Fruit fly (Drosophila melanogaster) whole organism, embryonic: ENCODE data around the gene CG10254.

Source experiments
- Adf1 ChIP-seq: fragments of 200-800 bp; sonication (Bioruptor generic); IDR thresholded peaks from 2 replicates; pipeline ENCODE4 v1.3.6; 2022; ENCODE audit warnings: missing biosample characterization, missing genetic modification characterization
- Atf3 ChIP-seq: fragments of 200-800 bp; sonication (Bioruptor generic); optimal IDR thresholded peaks from 3 replicates; lab custom pipeline; 2016; ENCODE audit warnings: missing biosample characterization, missing genetic modification characterization
- BtbVII ChIP-seq: fragments of 200-800 bp; sonication (Bioruptor generic); optimal IDR thresholded peaks from 3 replicates; lab custom pipeline; 2017; ENCODE audit warnings: missing biosample characterization, mild to moderate bottlenecking, missing genetic modification characterization
- CG10654 ChIP-seq: fragments of 200-800 bp; sonication (Bioruptor generic); optimal IDR thresholded peaks from 2 replicates; lab custom pipeline; 2016; ENCODE audit warnings: missing biosample characterization, missing genetic modification characterization
- CG1233 ChIP-seq: fragments of 200-800 bp; sonication (Bioruptor generic); optimal IDR thresholded peaks from 4 replicates; lab custom pipeline; 2018; ENCODE audit warnings: missing biosample characterization, mild to moderate bottlenecking, missing genetic modification characterization
- CG12391 ChIP-seq: fragments of 200-800 bp; sonication (Bioruptor generic); optimal IDR thresholded peaks from 3 replicates; lab custom pipeline; 2018; ENCODE audit warnings: missing biosample characterization, mild to moderate bottlenecking, missing genetic modification characterization, moderate library complexity
- CG15269 ChIP-seq: fragments of 200-800 bp; sonication (Bioruptor generic); optimal IDR thresholded peaks from 2 replicates; lab custom pipeline; 2018; ENCODE audit warnings: missing biosample characterization, mild to moderate bottlenecking, missing genetic modification characterization, moderate library complexity
- CG1603 ChIP-seq: fragments of 200-800 bp; sonication (Bioruptor generic); optimal IDR thresholded peaks from 2 replicates; lab custom pipeline; 2019; ENCODE audit warnings: missing biosample characterization, mild to moderate bottlenecking, missing genetic modification characterization, moderate library complexity
- CG17829 ChIP-seq: fragments of 200-800 bp; optimal IDR thresholded peaks from 2 replicates; lab custom pipeline; 2019; ENCODE audit warnings: missing biosample characterization, mild to moderate bottlenecking, missing genetic modification characterization, moderate library complexity
- CG18599 ChIP-seq: fragments of 200-800 bp; sonication (Bioruptor generic); optimal IDR thresholded peaks from 3 replicates; lab custom pipeline; 2017; ENCODE audit warnings: missing biosample characterization, missing genetic modification characterization, mild to moderate bottlenecking, moderate library complexity, missing genetic modification reagents
- CG18619 ChIP-seq: fragments of 200-800 bp; sonication (Bioruptor generic); optimal IDR thresholded peaks from 3 replicates; lab custom pipeline; 2017; ENCODE audit warnings: missing biosample characterization, mild to moderate bottlenecking, missing genetic modification characterization
- CG2678 ChIP-seq: fragments of 200-800 bp; sonication (Bioruptor generic); optimal IDR thresholded peaks from 3 replicates; lab custom pipeline; 2019; ENCODE audit warnings: missing biosample characterization, mild to moderate bottlenecking, missing genetic modification characterization, moderate library complexity
- CG2889 ChIP-seq: fragments of 200-800 bp; sonication (Bioruptor generic); IDR thresholded peaks from 3 replicates; pipeline ENCODE4 v1.3.6; 2022; ENCODE audit warnings: missing biosample characterization, missing genetic modification characterization
- CG31441 ChIP-seq: fragments of 200-800 bp; sonication (Bioruptor generic); IDR thresholded peaks from 2 replicates; pipeline ENCODE4 v1.3.6; 2022; ENCODE audit warnings: missing biosample characterization, missing genetic modification characterization
- CG32532 ChIP-seq: fragments of 200-800 bp; sonication (Bioruptor generic); IDR thresholded peaks from 2 replicates; pipeline ENCODE4 v1.3.6; 2022; ENCODE audit warnings: missing biosample characterization, missing genetic modification characterization
- CG3407 ChIP-seq: fragments of 200-800 bp; sonication (Bioruptor generic); optimal IDR thresholded peaks from 2 replicates; lab custom pipeline; 2018; ENCODE audit warnings: missing biosample characterization, mild to moderate bottlenecking, missing genetic modification characterization
- CG34224 ChIP-seq: fragments of 200-800 bp; sonication (Bioruptor generic); IDR thresholded peaks from 3 replicates; pipeline ENCODE4 v1.3.6; 2022; ENCODE audit warnings: missing biosample characterization, missing genetic modification characterization; ENCODE audit not compliant: partially characterized antibody
- CG3838 ChIP-seq: fragments of 200-800 bp; sonication (Bioruptor generic); optimal IDR thresholded peaks from 3 replicates; lab custom pipeline; 2016; ENCODE audit warnings: missing biosample characterization, missing genetic modification characterization
- CG4707 ChIP-seq: fragments of 200-800 bp; sonication (Bioruptor generic); optimal IDR thresholded peaks from 2 replicates; lab custom pipeline; 2018; ENCODE audit warnings: missing biosample characterization, mild to moderate bottlenecking, missing genetic modification characterization, moderate library complexity
- CG6175 ChIP-seq: fragments of 200-800 bp; sonication (Bioruptor generic); IDR thresholded peaks from 3 replicates; pipeline ENCODE4 v1.3.6; 2022; ENCODE audit warnings: missing biosample characterization, missing genetic modification characterization
- CG6689 ChIP-seq: fragments of 200-800 bp; sonication (Bioruptor generic); IDR thresholded peaks from 2 replicates; pipeline ENCODE4 v1.3.6; 2022; ENCODE audit warnings: missing biosample characterization, missing genetic modification characterization
- CG7372 ChIP-seq: fragments of 200-800 bp; sonication (Bioruptor generic); IDR thresholded peaks from 2 replicates; pipeline ENCODE4 v1.3.6; 2022; ENCODE audit warnings: missing biosample characterization, missing genetic modification characterization
- D19B ChIP-seq: fragments of 200-800 bp; sonication (Bioruptor generic); optimal IDR thresholded peaks from 2 replicates; lab custom pipeline; 2017; ENCODE audit warnings: missing biosample characterization, mild to moderate bottlenecking, missing genetic modification characterization
- Dad ChIP-seq: fragments of 200-800 bp; sonication (Bioruptor generic); optimal IDR thresholded peaks from 3 replicates; lab custom pipeline; 2016; ENCODE audit warnings: missing biosample characterization, missing genetic modification characterization
- E2f1 ChIP-seq: fragments of 200-800 bp; sonication (Bioruptor generic); IDR thresholded peaks from 2 replicates; pipeline ENCODE4 v1.3.6; 2022; ENCODE audit warnings: missing biosample characterization, missing genetic modification characterization
- Fer1 ChIP-seq: fragments of 200-800 bp; sonication (Bioruptor generic); optimal IDR thresholded peaks from 2 replicates; lab custom pipeline; 2017; ENCODE audit warnings: missing biosample characterization, mild to moderate bottlenecking, missing genetic modification characterization
- H15 ChIP-seq: fragments of 200-800 bp; sonication (Bioruptor generic); IDR thresholded peaks from 3 replicates; pipeline ENCODE4 v1.3.6; 2022; ENCODE audit warnings: missing biosample characterization, missing genetic modification characterization
- Hr78 ChIP-seq, 2 experiments: fragments of 200-800 bp in 1 of 2; fragments of >200 bp in 1 of 2; sonication (Bioruptor generic) in 1 of 2; optimal IDR thresholded peaks; 2 replicates each; lab custom pipeline; 2017 to 2019; ENCODE audit warnings: missing biosample characterization in 2 of 2, missing genetic modification characterization in 2 of 2, mild to moderate bottlenecking in 1 of 2, moderate library complexity in 1 of 2
- MTF-1 ChIP-seq: fragments of 200-800 bp; sonication (Bioruptor generic); optimal IDR thresholded peaks from 2 replicates; lab custom pipeline; 2018; ENCODE audit warnings: missing biosample characterization, mild to moderate bottlenecking, missing genetic modification characterization, borderline replicate concordance
- Med ChIP-seq: fragments of 200-800 bp; sonication (Bioruptor generic); peaks from one replicate; lab custom pipeline; 2016; ENCODE audit warnings: missing biosample characterization, missing genetic modification characterization, mild to moderate bottlenecking, inconsistent platforms, moderate library complexity
- Meics ChIP-seq: fragments of 200-800 bp; sonication (Bioruptor generic); optimal IDR thresholded peaks from 2 replicates; lab custom pipeline; 2017; ENCODE audit warnings: missing biosample characterization, mild to moderate bottlenecking, missing genetic modification characterization
- NFAT ChIP-seq: fragments of 200-800 bp; sonication (Bioruptor generic); IDR thresholded peaks from 2 replicates; pipeline ENCODE4 v1.3.6; 2022; ENCODE audit warnings: missing biosample characterization, missing genetic modification characterization
- NfI ChIP-seq: fragments of 200-800 bp; sonication (Bioruptor generic); optimal IDR thresholded peaks from 3 replicates; lab custom pipeline; 2018; ENCODE audit warnings: missing biosample characterization, mild to moderate bottlenecking, missing genetic modification characterization, moderate library complexity
- Scr ChIP-seq: fragments of 200-800 bp; sonication (Bioruptor generic); IDR thresholded peaks from 2 replicates; pipeline ENCODE4 v1.3.6; 2022; ENCODE audit warnings: missing biosample characterization, missing genetic modification characterization; ENCODE audit not compliant: partially characterized antibody
- abd-A ChIP-seq: fragments of 200-800 bp; sonication (Bioruptor generic); optimal IDR thresholded peaks from 3 replicates; lab custom pipeline; 2019; ENCODE audit warnings: missing biosample characterization, mild to moderate bottlenecking, missing genetic modification characterization, moderate library complexity
- amos ChIP-seq: fragments of 200-800 bp; sonication (Bioruptor generic); IDR thresholded peaks from 2 replicates; pipeline ENCODE4 v1.3.6; 2022; ENCODE audit warnings: missing biosample characterization, missing genetic modification characterization; ENCODE audit not compliant: partially characterized antibody
- bab2 ChIP-seq: fragments of 200-800 bp; sonication (Bioruptor generic); optimal IDR thresholded peaks from 2 replicates; lab custom pipeline; 2016; ENCODE audit warnings: missing biosample characterization, missing genetic modification characterization
- bbx ChIP-seq: fragments of 200-800 bp; sonication (Bioruptor generic); IDR thresholded peaks from 2 replicates; pipeline ENCODE4 v1.3.6; 2022; ENCODE audit warnings: missing biosample characterization, missing genetic modification characterization; ENCODE audit not compliant: partially characterized antibody
- croc ChIP-seq: fragments of 200-800 bp; sonication (Bioruptor generic); conservative IDR thresholded peaks from 3 replicates; pipeline ENCODE4 v1.3.6; 2022; ENCODE audit warnings: missing biosample characterization, missing genetic modification characterization
- eve ChIP-seq, 2 experiments: fragments of >200 bp; optimal IDR thresholded peaks; 2 replicates each; lab custom pipeline; 2017; ENCODE audit warnings: missing biosample characterization in 2 of 2, missing genetic modification characterization in 2 of 2
- her ChIP-seq: fragments of 200-800 bp; sonication (Bioruptor generic); optimal IDR thresholded peaks from 2 replicates; lab custom pipeline; 2016; ENCODE audit warnings: missing biosample characterization, missing genetic modification characterization
- jigr1 ChIP-seq: fragments of 200-800 bp; sonication (Bioruptor generic); IDR thresholded peaks from 3 replicates; pipeline ENCODE4 v1.3.6; 2022; ENCODE audit warnings: missing biosample characterization, missing genetic modification characterization
- jumu ChIP-seq: fragments of 200-800 bp; sonication (Bioruptor generic); optimal IDR thresholded peaks from 3 replicates; lab custom pipeline; 2016; ENCODE audit warnings: missing biosample characterization, missing genetic modification characterization
- lmd ChIP-seq: fragments of 200-800 bp; sonication (Bioruptor generic); IDR thresholded peaks from 2 replicates; pipeline ENCODE4 v1.3.6; 2022; ENCODE audit warnings: missing biosample characterization, missing genetic modification characterization
- maf-S ChIP-seq: fragments of 200-800 bp; sonication (Bioruptor generic); optimal IDR thresholded peaks from 2 replicates; lab custom pipeline; 2016; ENCODE audit warnings: missing biosample characterization, missing genetic modification characterization
- row ChIP-seq: fragments of 200-800 bp; sonication (Bioruptor generic); IDR thresholded peaks from 3 replicates; pipeline ENCODE4 v1.3.6; 2022; ENCODE audit warnings: missing biosample characterization, missing genetic modification characterization
- slbo ChIP-seq: fragments of 200-800 bp; sonication (Bioruptor generic); IDR thresholded peaks from 2 replicates; pipeline ENCODE4 v1.3.6; 2022; ENCODE audit warnings: missing biosample characterization, missing genetic modification characterization
- ssp ChIP-seq: fragments of 200-800 bp; sonication (Bioruptor generic); IDR thresholded peaks from 2 replicates; pipeline ENCODE4 v1.3.6; 2022; ENCODE audit warnings: missing biosample characterization, missing genetic modification characterization
- trem ChIP-seq: fragments of 200-800 bp; optimal IDR thresholded peaks from 3 replicates; lab custom pipeline; 2019; ENCODE audit warnings: missing biosample characterization, mild to moderate bottlenecking, missing genetic modification characterization, moderate library complexity

CG10254 gene

DNA sequence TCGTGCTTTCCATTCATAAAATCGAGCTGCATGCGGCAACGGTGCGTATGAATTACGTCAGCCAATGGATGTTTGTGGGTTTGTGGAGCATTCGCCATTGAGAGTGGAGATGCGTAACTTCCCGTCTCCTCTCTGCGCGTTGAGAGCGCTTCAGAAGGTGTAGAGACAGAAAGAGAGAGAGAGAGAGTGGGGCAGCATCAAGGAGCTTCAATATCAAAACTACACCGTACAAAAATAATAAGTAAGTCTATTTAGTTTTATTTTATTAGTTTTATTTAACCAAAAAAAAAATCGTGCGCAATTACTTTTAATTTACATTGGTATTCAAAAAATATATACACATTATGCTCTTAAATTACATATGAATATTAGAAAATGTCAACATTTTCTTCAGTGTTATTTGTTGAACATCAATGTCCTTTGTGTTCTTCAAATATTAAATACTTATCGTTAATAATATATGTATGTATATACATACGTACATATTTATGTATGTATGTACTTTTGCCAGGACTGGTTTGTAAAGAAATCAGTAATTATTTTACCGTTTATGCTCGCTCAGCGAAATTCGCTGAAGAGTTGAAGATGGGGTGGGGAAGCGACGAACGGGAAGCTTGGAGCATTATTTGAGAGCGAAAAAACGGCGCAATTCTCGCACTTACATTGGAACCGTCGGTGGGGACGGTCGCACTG lies 28.0 kb upstream of the CG10254 start, which contains the start of gene CG10365 (continued):
- TF ChIP-seq slbo (GFP tag; lab: Robert Waterston, UW) (peak; percentile 94), CG17829 (peak; percentile 58), CG6175 (GFP tag; lab: Robert Waterston, UW) (0 out of 3 replicates have a peak, but pooled peaks have one; percentile 46), NfI (GFP tag; lab: Kevin White, UChicago) (peak; percentile 52), trem (tag; lab: Kevin White, UChicago) (peak; percentile 45), bab2 (GFP tag; lab: Kevin White, UChicago) (peak; percentile 21), CG32532 (GFP tag; lab: Robert Waterston, UW) (peak; percentile 91), eve (GFP tag; optimal IDR thresholded peaks at IDR 0.05; lab: Kevin White, UChicago) (peak in 1 of 2 experiments; percentile 78), ssp (GFP tag; lab: Robert Waterston, UW) (peak; percentile 65), CG1233 (peak; percentile 75), CG4707 (GFP tag; lab: Kevin White, UChicago) (no peak), CG2678 (tag; lab: Kevin White, UChicago) (peak; percentile 96), CG7372 (GFP tag; lab: Robert Waterston, UW) (peak; percentile 56; the same call in 1 of the 2 replicates), CG18619 (GFP tag; lab: Kevin White, UChicago) (peak; percentile 79), her (no peak), D19B (GFP tag; lab: Kevin White, UChicago) (peak; percentile 61), CG18599 (GFP tag; lab: Kevin White, UChicago) (peak; percentile 95), CG31441 (GFP tag; lab: Robert Waterston, UW) (peak; percentile 93), abd-A (tag; lab: Kevin White, UChicago) (peak; percentile 68), CG12391 (tag; lab: Kevin White, UChicago) (peak; percentile 94), Med (GFP tag; lab: Kevin White, UChicago) (peak; percentile 76), MTF-1 (GFP tag; lab: Kevin White, UChicago) (peak; percentile 58), row (GFP tag; lab: Robert Waterston, UW) (peak; percentile 91), CG3838 (GFP tag; lab: Kevin White, UChicago) (peak; percentile 6), amos (GFP tag; lab: Robert Waterston, UW) (no peak), H15 (peak; percentile 67), CG10654 (GFP tag; lab: Kevin White, UChicago) (peak; percentile 73), jigr1 (no peak), croc (GFP tag; lab: Robert Waterston, UW) (peak; percentile 72), CG6689 (GFP tag; lab: Robert Waterston, UW) (peak; percentile 86), Dad (no peak), Adf1 (GFP tag; lab: Robert Waterston, UW) (peak; percentile 50), Hr78 (GFP tag; optimal IDR thresholded peaks at IDR 0.05; lab: Kevin White, UChicago) (peak in 1 of 2 experiments; percentile 33), BtbVII (peak; percentile 89), jumu (GFP tag; lab: Kevin White, UChicago) (no peak), NFAT (GFP tag; lab: Robert Waterston, UW) (peak; percentile 50; the same call in 1 of the 2 replicates), Fer1 (GFP tag; lab: Kevin White, UChicago) (peak; percentile 89), bbx (GFP tag; lab: Robert Waterston, UW) (0 out of 2 replicates have a peak, but pooled peaks have one; percentile 13), CG15269 (tag; lab: Kevin White, UChicago) (peak; percentile 95), E2f1 (GFP tag; lab: Robert Waterston, UW) (peak; percentile 86), lmd (peak; percentile 85), Scr (GFP tag; lab: Robert Waterston, UW) (no peak), CG34224 (no peak), CG1603 (peak; percentile 46), Atf3 (GFP tag; lab: Kevin White, UChicago) (no peak), CG3407 (GFP tag; lab: Kevin White, UChicago) (peak; percentile 54), Meics (GFP tag; lab: Kevin White, UChicago) (peak; percentile 93), CG2889 (0 out of 3 replicates have a peak, but pooled peaks have one; percentile 28), maf-S (GFP tag; lab: Kevin White, UChicago) (no peak)
